Fruit fly (Drosophila melanogaster): ENCODE data around the gene Ir7e.
A peak's percentile ranks its signal among the peaks of the same experiment; 100 is the strongest.

Ir7e gene

dm6 chrX:7881579-7881978, at the start of gene Ir7e:
Ir7e (minus strand) TSS chrX:7881679.
- TF ChIP-seq Jra (GFP tag; optimal IDR thresholded peaks at IDR 0.05) (no peak), Sp1 (GFP tag; optimal IDR thresholded peaks at IDR 0.05) (no peak), sage (GFP tag; optimal IDR thresholded peaks at IDR 0.05) (no peak), lola (GFP tag; optimal IDR thresholded peaks at IDR 0.05) (no peak), Dfd (GFP tag; optimal IDR thresholded peaks at IDR 0.05) (no peak), sv (GFP tag; optimal IDR thresholded peaks at IDR 0.05) (no peak), ey (GFP tag; optimal IDR thresholded peaks at IDR 0.05) (no peak), br (GFP tag; optimal IDR thresholded peaks at IDR 0.05) (no peak), fru (GFP tag; optimal IDR thresholded peaks at IDR 0.05) (no peak), psq (GFP tag; optimal IDR thresholded peaks at IDR 0.05) (no peak), h (GFP tag; optimal IDR thresholded peaks at IDR 0.05) (no peak), woc (GFP tag; optimal IDR thresholded peaks at IDR 0.05) (no peak), Hnf4 (GFP tag; optimal IDR thresholded peaks at IDR 0.05) (no peak), N (GFP tag; optimal IDR thresholded peaks at IDR 0.05) (no peak), Hr78 (GFP tag; optimal IDR thresholded peaks at IDR 0.05) (no peak)

- TF ChIP-seq sage (GFP tag; optimal IDR thresholded peaks at IDR 0.05) (no peak), h (GFP tag; optimal IDR thresholded peaks at IDR 0.05) (peak; percentile 7), Dif (GFP tag; optimal IDR thresholded peaks at IDR 0.05; ENCODE audit: partially characterized antibody) (peak; percentile 54), Mio (GFP tag; optimal IDR thresholded peaks at IDR 0.05) (peak; percentile 7), jim (GFP tag; optimal IDR thresholded peaks at IDR 0.05) (no peak), rgr (GFP tag; optimal IDR thresholded peaks at IDR 0.05) (peak; percentile 4), dl (GFP tag; optimal IDR thresholded peaks at IDR 0.05; ENCODE audit: insufficient read depth in 1 of 2, partially characterized antibody in 2 of 2) (peak; percentile 7 to 47), Sp1 (GFP tag; optimal IDR thresholded peaks at IDR 0.05) (peak; percentile 8), brk (GFP tag; optimal IDR thresholded peaks at IDR 0.05) (peak; percentile 34)
Measured at dm6 chrX:7931028-7931549, 49.6 kb upstream of the Ir7e start, which contains the start of gene mahe. mahe (minus strand) TSS chrX:7931382.

- peak; percentile 2 for TF ChIP-seq Hnf4 (GFP tag; optimal IDR thresholded peaks at IDR 0.05)
- TF ChIP-seq dl (GFP tag; optimal IDR thresholded peaks at IDR 0.05; ENCODE audit: insufficient read depth in 1 of 2, partially characterized antibody in 2 of 2): peak; percentile 10 to 64
- TF ChIP-seq Vsx2 (GFP tag; optimal IDR thresholded peaks at IDR 0.05; ENCODE audit: partially characterized antibody): no peak
- peak; percentile 47 for TF ChIP-seq Dif (GFP tag; optimal IDR thresholded peaks at IDR 0.05; ENCODE audit: partially characterized antibody)
- TF ChIP-seq Rel (GFP tag; optimal IDR thresholded peaks at IDR 0.05): no peak
- no peak for TF ChIP-seq Rel (tag; optimal IDR thresholded peaks at IDR 0.05)
- no peak for TF ChIP-seq sv (GFP tag; optimal IDR thresholded peaks at IDR 0.05)
- no peak for TF ChIP-seq jim (GFP tag; optimal IDR thresholded peaks at IDR 0.05)
- no peak for TF ChIP-seq Sp1 (GFP tag; optimal IDR thresholded peaks at IDR 0.05)
- no peak for TF ChIP-seq Dfd (GFP tag; optimal IDR thresholded peaks at IDR 0.05)
- TF ChIP-seq Abd-B (GFP tag; optimal IDR thresholded peaks at IDR 0.05): no peak
- TF ChIP-seq ey (GFP tag; optimal IDR thresholded peaks at IDR 0.05): no peak
- TF ChIP-seq tai (GFP tag; optimal IDR thresholded peaks at IDR 0.05): no peak
Measured at dm6 chrX:7930236-7931027, 49.0 kb upstream of the Ir7e start.

dm6 chrX:7924913-7925312, 43.4 kb upstream of the Ir7e start:
- TF ChIP-seq lola (GFP tag; optimal IDR thresholded peaks at IDR 0.05): no peak
- no peak for TF ChIP-seq psq (GFP tag; optimal IDR thresholded peaks at IDR 0.05)
- TF ChIP-seq dmrt93B (GFP tag; optimal IDR thresholded peaks at IDR 0.05): no peak
- no peak for TF ChIP-seq Abd-B (GFP tag; optimal IDR thresholded peaks at IDR 0.05)
- no peak for TF ChIP-seq OdsH (GFP tag; optimal IDR thresholded peaks at IDR 0.05)
- TF ChIP-seq CG9705 (GFP tag; optimal IDR thresholded peaks at IDR 0.05): no peak
- TF ChIP-seq GATAd (GFP tag; optimal IDR thresholded peaks at IDR 0.05): no peak
- TF ChIP-seq dl (GFP tag; optimal IDR thresholded peaks at IDR 0.05; ENCODE audit: insufficient read depth in 1 of 2, partially characterized antibody in 2 of 2): no peak
- TF ChIP-seq br (GFP tag; optimal IDR thresholded peaks at IDR 0.05): no peak

dm6 chrX:7923063-7923462, 41.6 kb upstream of the Ir7e start:
- TF ChIP-seq sage (GFP tag; optimal IDR thresholded peaks at IDR 0.05) (no peak), N (GFP tag; optimal IDR thresholded peaks at IDR 0.05) (peak; percentile 56), Hr78 (GFP tag; optimal IDR thresholded peaks at IDR 0.05) (no peak), usp (GFP tag; optimal IDR thresholded peaks at IDR 0.05) (no peak), lola (GFP tag; optimal IDR thresholded peaks at IDR 0.05) (no peak)

Data from whole organism, wandering third instar larva.